Worm (Caenorhabditis elegans): ENCODE results near the gene T19D12.9.

Gene T19D12.9

DNA sequence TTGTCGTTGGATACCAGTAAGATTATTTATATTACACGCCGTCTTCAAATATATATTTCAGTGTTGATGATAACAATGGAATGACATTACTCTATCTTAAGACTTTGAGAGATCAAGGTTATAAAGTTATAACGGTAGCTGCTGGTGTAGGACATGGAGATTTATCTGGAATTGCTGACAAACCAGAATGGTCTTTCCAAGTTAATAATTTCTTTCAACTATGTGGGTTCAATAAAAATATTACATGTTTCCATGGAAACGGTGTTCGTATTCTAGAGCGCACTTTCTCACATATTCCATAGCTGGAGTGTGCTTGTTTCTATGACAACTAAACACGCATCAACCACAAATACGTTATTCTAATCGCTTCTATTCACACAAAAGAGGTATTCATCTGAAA lies 25.5 kb upstream of the T19D12.9 start, which contains the start of gene ift-74:
Gene ift-74, plus strand, starts transcription at position 301 of the 400 bp plus-strand sequence.
- TF ChIP-seq nhr-25 (tag; optimal IDR thresholded peaks at IDR 0.05) = no peak
- TF ChIP-seq ceh-82 (tag; optimal IDR thresholded peaks at IDR 0.05) = no peak
- TF ChIP-seq mab-5 (tag; optimal IDR thresholded peaks at IDR 0.05) = no peak
- TF ChIP-seq nhr-237 (tag; optimal IDR thresholded peaks at IDR 0.05) = no peak
- no peak for TF ChIP-seq ztf-1 (GFP tag; conservative IDR thresholded peaks at IDR 0.05)
- no peak for TF ChIP-seq lin-39 (tag; optimal IDR thresholded peaks at IDR 0.05)
- no peak for TF ChIP-seq sma-3 (GFP tag; optimal IDR thresholded peaks at IDR 0.05)
- no peak for TF ChIP-seq skn-1 (tag; optimal IDR thresholded peaks at IDR 0.05)
- no peak for TF ChIP-seq nhr-23 (tag; optimal IDR thresholded peaks at IDR 0.05)
- TF ChIP-seq zag-1 (tag; optimal IDR thresholded peaks at IDR 0.05) = no peak
- TF ChIP-seq unc-62 (GFP tag; optimal IDR thresholded peaks at IDR 0.05) = no peak
- no peak for TF ChIP-seq ama-1 (optimal IDR thresholded peaks at IDR 0.05)
- TF ChIP-seq nhr-6 (tag; optimal IDR thresholded peaks at IDR 0.05) = no peak
- TF ChIP-seq mdl-1 (tag; optimal IDR thresholded peaks at IDR 0.05) = no peak
- TF ChIP-seq unc-39 (tag; optimal IDR thresholded peaks at IDR 0.05) = no peak

DNA sequence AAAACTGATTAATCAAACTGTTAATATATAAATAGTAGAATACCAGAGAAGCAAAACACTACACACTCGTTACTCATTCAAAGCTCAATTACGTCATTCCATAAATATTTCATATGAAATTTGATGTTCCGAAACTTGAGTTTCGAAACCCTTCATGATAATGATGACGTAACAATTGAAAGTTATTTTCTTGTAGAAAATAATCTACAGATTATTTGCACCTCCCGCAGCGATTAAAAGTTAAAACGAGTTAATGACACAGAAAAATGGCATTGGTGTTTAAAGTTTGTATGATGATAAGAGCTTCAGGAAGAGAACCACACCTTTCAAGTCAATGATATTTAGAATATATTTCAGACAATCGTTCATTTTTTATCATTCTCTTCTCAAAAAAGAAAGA lies 19.7 kb upstream of the T19D12.9 start, which contains the start of gene H43E16.1:
Gene H43E16.1, plus strand, starts transcription at position 375 of the 400 bp plus-strand sequence.
- TF ChIP-seq Y55F3AM.14 (GFP tag; optimal IDR thresholded peaks at IDR 0.05) (no peak), fos-1 (tag; optimal IDR thresholded peaks at IDR 0.05) (peak; percentile 95), sma-9 (GFP tag; optimal IDR thresholded peaks at IDR 0.05) (peak; percentile 45), sma-9 (tag; optimal IDR thresholded peaks at IDR 0.05) (no peak)

DNA sequence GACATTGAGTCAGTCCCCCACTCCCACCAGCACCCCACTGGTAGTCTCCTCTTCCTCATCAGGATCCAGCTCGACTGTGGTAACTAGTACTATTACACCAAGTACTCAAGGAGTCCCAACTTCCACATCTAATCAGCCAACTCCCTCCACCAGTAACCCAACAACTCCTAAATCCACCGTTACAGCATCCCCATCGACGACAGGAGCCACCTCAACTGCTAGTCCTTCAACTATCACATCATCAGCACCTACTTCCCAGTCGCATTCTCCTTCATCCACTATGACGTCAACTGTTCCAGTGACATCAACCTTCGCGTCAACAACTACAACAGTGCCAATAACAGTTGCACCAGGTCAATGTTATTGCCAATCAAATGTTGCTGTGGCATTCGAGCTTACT lies 14.3 kb upstream of the T19D12.9 start:
- TF ChIP-seq ama-1 (optimal IDR thresholded peaks at IDR 0.05) = no peak
- no peak for TF ChIP-seq Y55F3AM.14 (GFP tag; optimal IDR thresholded peaks at IDR 0.05)
- no peak for TF ChIP-seq lin-13 (GFP tag; optimal IDR thresholded peaks at IDR 0.05)
- no peak for TF ChIP-seq nhr-25 (tag; optimal IDR thresholded peaks at IDR 0.05)

DNA sequence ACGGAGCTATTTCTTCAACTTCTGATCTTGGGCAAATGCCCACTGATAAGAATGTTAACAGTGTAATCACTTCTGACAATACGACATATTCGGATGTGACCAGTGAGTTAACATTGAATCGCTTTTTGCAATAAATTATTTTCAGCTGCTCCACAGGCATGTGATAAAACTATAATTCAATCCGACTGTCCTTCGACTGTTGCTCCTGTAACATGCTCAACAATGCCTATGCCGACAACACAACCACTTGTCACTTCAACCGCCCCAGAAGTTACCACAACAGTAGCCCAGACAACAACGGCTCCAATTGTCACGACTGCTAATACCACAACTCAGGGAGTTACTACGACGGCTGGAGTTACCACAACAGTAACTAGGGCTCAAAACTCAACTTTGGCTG lies 13.3 kb upstream of the T19D12.9 start:
- TF ChIP-seq elt-1 (tag; optimal IDR thresholded peaks at IDR 0.05) (no peak), sma-9 (GFP tag; optimal IDR thresholded peaks at IDR 0.05) (no peak), sma-9 (tag; optimal IDR thresholded peaks at IDR 0.05) (no peak), ztf-1 (GFP tag; conservative IDR thresholded peaks at IDR 0.05) (no peak), ztf-4 (tag; optimal IDR thresholded peaks at IDR 0.05) (no peak), blmp-1 (tag; optimal IDR thresholded peaks at IDR 0.05; ENCODE audit: insufficient read depth) (no peak), ztf-11 (tag; optimal IDR thresholded peaks at IDR 0.05) (no peak), unc-62 (GFP tag; optimal IDR thresholded peaks at IDR 0.05) (no peak), gmeb-1 (tag; optimal IDR thresholded peaks at IDR 0.05) (no peak), unc-39 (tag; optimal IDR thresholded peaks at IDR 0.05) (no peak), nhr-25 (tag; optimal IDR thresholded peaks at IDR 0.05) (no peak), ama-1 (optimal IDR thresholded peaks at IDR 0.05) (no peak), nhr-129 (tag; optimal IDR thresholded peaks at IDR 0.05) (no peak), aly-2 (tag; optimal IDR thresholded peaks at IDR 0.05) (no peak), nhr-11 (tag; optimal IDR thresholded peaks at IDR 0.05) (no peak), mab-5 (tag; optimal IDR thresholded peaks at IDR 0.05) (no peak), F13H6.1 (tag; optimal IDR thresholded peaks at IDR 0.05) (no peak)

DNA sequence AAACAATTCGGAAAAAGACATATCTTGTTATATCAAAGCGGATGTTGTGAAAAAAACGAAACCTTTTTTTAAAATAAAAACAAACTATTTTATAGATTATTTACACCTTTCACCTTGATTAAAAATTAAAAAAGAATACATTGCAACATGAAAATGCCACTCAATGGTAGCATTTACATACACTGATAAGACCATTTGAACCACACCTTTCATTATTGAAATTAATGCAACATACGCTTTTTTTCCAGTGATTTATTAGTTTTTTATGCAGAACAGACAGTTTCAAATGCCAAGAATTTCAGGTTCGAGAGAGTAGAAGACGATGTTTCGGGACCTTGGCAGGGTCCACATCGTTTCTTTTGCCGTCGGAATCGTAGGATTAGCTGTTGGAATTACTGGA lies 12.4 kb upstream of the T19D12.9 start, which contains the start of gene T19D12.1:
Gene T19D12.1, plus strand, starts transcription at position 301 of the 400 bp plus-strand sequence.
- TF ChIP-seq snpc-4 (tag; optimal IDR thresholded peaks at IDR 0.05) (no peak), lin-13 (GFP tag; optimal IDR thresholded peaks at IDR 0.05) (no peak), peb-1 (tag; optimal IDR thresholded peaks at IDR 0.05) (no peak), fos-1 (tag; optimal IDR thresholded peaks at IDR 0.05) (no peak), egl-27 (tag; optimal IDR thresholded peaks at IDR 0.05) (no peak), blmp-1 (tag; optimal IDR thresholded peaks at IDR 0.05; ENCODE audit: insufficient read depth) (no peak), elt-1 (tag; optimal IDR thresholded peaks at IDR 0.05) (no peak), sma-3 (GFP tag; optimal IDR thresholded peaks at IDR 0.05) (no peak), nhr-12 (tag; optimal IDR thresholded peaks at IDR 0.05) (no peak)

DNA sequence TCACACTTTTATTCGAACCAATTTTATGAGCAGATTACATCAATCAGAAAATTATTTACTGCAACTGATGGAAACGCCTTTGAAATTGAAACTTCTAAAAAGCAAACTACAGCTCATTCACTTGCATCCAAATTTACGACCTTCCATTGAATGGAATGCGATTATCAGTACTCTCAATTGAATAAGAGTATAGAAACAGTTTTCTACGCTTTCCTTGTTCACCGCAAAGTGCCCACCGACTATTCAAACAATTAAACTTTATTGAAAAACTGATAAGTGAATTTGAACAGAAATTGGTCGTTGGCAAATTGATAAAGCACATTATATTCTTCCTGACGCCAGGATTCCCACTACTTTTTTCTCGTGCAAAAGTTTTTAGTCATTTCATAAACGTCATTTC lies 11.7 kb upstream of the T19D12.9 start:
- TF ChIP-seq dmd-4 (tag; optimal IDR thresholded peaks at IDR 0.05) (no peak), fos-1 (tag; optimal IDR thresholded peaks at IDR 0.05) (peak; percentile 81), mab-5 (tag; optimal IDR thresholded peaks at IDR 0.05) (no peak), F13H6.1 (tag; optimal IDR thresholded peaks at IDR 0.05) (no peak), elt-3 (tag; optimal IDR thresholded peaks at IDR 0.05) (no peak), gmeb-1 (tag; optimal IDR thresholded peaks at IDR 0.05) (no peak), snpc-4 (tag; optimal IDR thresholded peaks at IDR 0.05) (no peak), egl-27 (tag; optimal IDR thresholded peaks at IDR 0.05) (no peak), sma-9 (GFP tag; optimal IDR thresholded peaks at IDR 0.05) (peak; percentile 14), sma-9 (tag; optimal IDR thresholded peaks at IDR 0.05) (no peak), lin-13 (GFP tag; optimal IDR thresholded peaks at IDR 0.05) (no peak)

Data from whole organism, L2 larva.